Fruit fly (Drosophila melanogaster) whole organism, embryonic: ENCODE results near the gene pug.

ENCODE experiments used
- Abd-B ChIP-seq: fragments of 200-800 bp; sonication (Bioruptor generic); optimal IDR thresholded peaks from 2 replicates; lab custom pipeline; 2018; ENCODE audit warnings: missing biosample characterization, mild to moderate bottlenecking, missing genetic modification characterization, moderate library complexity
- BEAF-32 ChIP-seq: fragments of 200-800 bp; sonication (Bioruptor generic); optimal IDR thresholded peaks from 3 replicates; lab custom pipeline; 2017; ENCODE audit warnings: missing biosample characterization, missing genetic modification characterization, mild to moderate bottlenecking, moderate library complexity, missing genetic modification reagents
- Bdp1 ChIP-seq: fragments of 200-800 bp; sonication (Bioruptor generic); optimal IDR thresholded peaks from 3 replicates; lab custom pipeline; 2016; ENCODE audit warnings: missing biosample characterization, missing genetic modification characterization
- CG10462 ChIP-seq: fragments of 200-800 bp; sonication (Bioruptor generic); optimal IDR thresholded peaks from 2 replicates; lab custom pipeline; 2016; ENCODE audit warnings: missing biosample characterization, missing genetic modification characterization
- CG12769 ChIP-seq: fragments of 200-800 bp; sonication (Bioruptor generic); optimal IDR thresholded peaks from 2 replicates; lab custom pipeline; 2019; ENCODE audit warnings: missing biosample characterization, mild to moderate bottlenecking, missing genetic modification characterization, moderate library complexity
- CG15601 ChIP-seq: fragments of 200-800 bp; sonication (Bioruptor generic); optimal IDR thresholded peaks from 3 replicates; lab custom pipeline; 2019; ENCODE audit warnings: missing biosample characterization, mild to moderate bottlenecking, missing genetic modification characterization, moderate library complexity
- CG17829 ChIP-seq: fragments of 200-800 bp; optimal IDR thresholded peaks from 2 replicates; lab custom pipeline; 2019; ENCODE audit warnings: missing biosample characterization, mild to moderate bottlenecking, missing genetic modification characterization, moderate library complexity
- CG18619 ChIP-seq: fragments of 200-800 bp; sonication (Bioruptor generic); optimal IDR thresholded peaks from 3 replicates; lab custom pipeline; 2017; ENCODE audit warnings: missing biosample characterization, mild to moderate bottlenecking, missing genetic modification characterization
- CG2129 ChIP-seq: fragments of 200-800 bp; sonication (Bioruptor generic); IDR thresholded peaks from 2 replicates; pipeline ENCODE4 v1.3.6; 2022; ENCODE audit warnings: missing biosample characterization, missing genetic modification characterization; ENCODE audit not compliant: partially characterized antibody
- CG2678 ChIP-seq: fragments of 200-800 bp; sonication (Bioruptor generic); optimal IDR thresholded peaks from 3 replicates; lab custom pipeline; 2019; ENCODE audit warnings: missing biosample characterization, mild to moderate bottlenecking, missing genetic modification characterization, moderate library complexity
- CG32767 ChIP-seq: fragments of 200-800 bp; sonication (Bioruptor generic); IDR thresholded peaks from 2 replicates; pipeline ENCODE4 v1.3.6; 2022; ENCODE audit warnings: missing biosample characterization, missing genetic modification characterization
- CG42726 ChIP-seq: fragments of 200-800 bp; sonication (Bioruptor generic); IDR thresholded peaks from 2 replicates; pipeline ENCODE4 v1.3.6; 2022; ENCODE audit warnings: missing biosample characterization, missing genetic modification characterization; ENCODE audit not compliant: partially characterized antibody
- CG4404 ChIP-seq: fragments of 200-800 bp; sonication (Bioruptor generic); IDR thresholded peaks from 2 replicates; pipeline ENCODE4 v1.3.6; 2022; ENCODE audit warnings: missing biosample characterization, missing genetic modification characterization
- CG9797 ChIP-seq: fragments of 200-800 bp; sonication (Bioruptor generic); optimal IDR thresholded peaks from 3 replicates; lab custom pipeline; 2018; ENCODE audit warnings: missing biosample characterization, mild to moderate bottlenecking, missing genetic modification characterization
- CG9876 ChIP-seq: fragments of 200-800 bp; sonication (Bioruptor generic); optimal IDR thresholded peaks from 2 replicates; lab custom pipeline; 2016; ENCODE audit warnings: missing biosample characterization, missing genetic modification characterization
- D ChIP-seq, 2 experiments: fragments of 200-800 bp in 1 of 2; fragments of >200 bp in 1 of 2; sonication (Bioruptor generic) in 1 of 2; optimal IDR thresholded peaks; 2 replicates in 1 of 2; 3 replicates in 1 of 2; lab custom pipeline; 2017; ENCODE audit warnings: mild to moderate bottlenecking in 1 of 2, missing biosample characterization in 1 of 2, missing genetic modification characterization in 1 of 2, missing genetic modification reagents in 1 of 2
- Doc2 ChIP-seq: fragments of 200-800 bp; sonication (Bioruptor generic); IDR thresholded peaks from 2 replicates; pipeline ENCODE4 v1.3.6; 2022; ENCODE audit warnings: missing biosample characterization, missing genetic modification characterization
- Dp ChIP-seq: fragments of 200-800 bp; sonication (Bioruptor generic); optimal IDR thresholded peaks from 2 replicates; lab custom pipeline; 2018; ENCODE audit warnings: missing biosample characterization, mild to moderate bottlenecking, missing genetic modification characterization, moderate library complexity
- Dref ChIP-seq: fragments of 200-800 bp; sonication (Bioruptor generic); IDR thresholded peaks from 2 replicates; pipeline ENCODE4 v1.3.6; 2022; ENCODE audit warnings: missing biosample characterization, missing genetic modification characterization
- E2f2 ChIP-seq: fragments of 200-800 bp; sonication (Bioruptor generic); IDR thresholded peaks from 2 replicates; pipeline ENCODE4 v1.3.6; 2022; ENCODE audit warnings: missing biosample characterization, missing genetic modification characterization
- HmgD ChIP-seq: fragments of 200-800 bp; sonication (Bioruptor generic); optimal IDR thresholded peaks from 3 replicates; lab custom pipeline; 2016; ENCODE audit warnings: missing biosample characterization, missing genetic modification characterization
- Hr78 ChIP-seq, 2 experiments: fragments of 200-800 bp in 1 of 2; fragments of >200 bp in 1 of 2; sonication (Bioruptor generic) in 1 of 2; optimal IDR thresholded peaks; 2 replicates each; lab custom pipeline; 2017 to 2019; ENCODE audit warnings: missing biosample characterization in 2 of 2, missing genetic modification characterization in 2 of 2, mild to moderate bottlenecking in 1 of 2, moderate library complexity in 1 of 2
- MBD-R2 ChIP-seq: fragments of 200-800 bp; sonication (Bioruptor generic); IDR thresholded peaks from 2 replicates; pipeline ENCODE4 v1.3.6; 2022; ENCODE audit warnings: missing biosample characterization, missing genetic modification characterization
- NC2α ChIP-seq: fragments of 200-800 bp; sonication (Bioruptor generic); optimal IDR thresholded peaks from 2 replicates; lab custom pipeline; 2016; ENCODE audit warnings: missing biosample characterization, missing genetic modification characterization
- NK7.1 ChIP-seq: fragments of 200-800 bp; sonication (Bioruptor generic); optimal IDR thresholded peaks from 3 replicates; lab custom pipeline; 2016; ENCODE audit warnings: missing biosample characterization, missing genetic modification characterization
- Oaz ChIP-seq: fragments of 200-800 bp; sonication (Bioruptor generic); IDR thresholded peaks from 2 replicates; pipeline ENCODE4 v1.3.6; 2022; ENCODE audit warnings: missing biosample characterization, missing genetic modification characterization
- Oli ChIP-seq: fragments of 200-800 bp; sonication (Bioruptor generic); optimal IDR thresholded peaks from 2 replicates; lab custom pipeline; 2018; ENCODE audit warnings: missing biosample characterization, mild to moderate bottlenecking, missing genetic modification characterization, moderate library complexity
- Ptx1 ChIP-seq: fragments of 200-800 bp; sonication (Bioruptor generic); IDR thresholded peaks from 2 replicates; pipeline ENCODE4 v1.3.6; 2022; ENCODE audit warnings: missing biosample characterization, missing genetic modification characterization
- TFAM ChIP-seq: fragments of 200-800 bp; sonication (Bioruptor generic); optimal IDR thresholded peaks from 2 replicates; lab custom pipeline; 2017; ENCODE audit warnings: missing biosample characterization, missing genetic modification characterization, inconsistent platforms
- Trl ChIP-seq, 3 experiments: fragments of >200 bp in 2 of 3; fragments of 200-800 bp in 1 of 3; sonication (Bioruptor generic) in 1 of 3; optimal IDR thresholded peaks; 2 replicates in 1 of 3; 3 replicates in 2 of 3; lab custom pipeline; 2016 to 2017; ENCODE audit warnings: missing biosample characterization in 1 of 3, missing genetic modification characterization in 1 of 3
- ap ChIP-seq: fragments of 200-800 bp; sonication (Bioruptor generic); IDR thresholded peaks from 2 replicates; pipeline ENCODE4 v1.3.6; 2022; ENCODE audit warnings: missing biosample characterization, missing genetic modification characterization
- bab2 ChIP-seq: fragments of 200-800 bp; sonication (Bioruptor generic); optimal IDR thresholded peaks from 2 replicates; lab custom pipeline; 2016; ENCODE audit warnings: missing biosample characterization, missing genetic modification characterization
- bigmax ChIP-seq: fragments of 200-800 bp; sonication (Bioruptor generic); optimal IDR thresholded peaks from 2 replicates; lab custom pipeline; 2018; ENCODE audit warnings: missing biosample characterization, mild to moderate bottlenecking, missing genetic modification characterization
- br ChIP-seq: fragments of >200 bp; optimal IDR thresholded peaks from 2 replicates; lab custom pipeline; 2017
- croc ChIP-seq: fragments of 200-800 bp; sonication (Bioruptor generic); conservative IDR thresholded peaks from 3 replicates; pipeline ENCODE4 v1.3.6; 2022; ENCODE audit warnings: missing biosample characterization, missing genetic modification characterization
- eve ChIP-seq, 2 experiments: fragments of >200 bp; optimal IDR thresholded peaks; 2 replicates each; lab custom pipeline; 2017; ENCODE audit warnings: missing biosample characterization in 2 of 2, missing genetic modification characterization in 2 of 2
- eyg ChIP-seq: fragments of 200-800 bp; sonication (Bioruptor generic); optimal IDR thresholded peaks from 3 replicates; lab custom pipeline; 2016; ENCODE audit warnings: missing biosample characterization, missing genetic modification characterization
- grn ChIP-seq: fragments of 200-800 bp; sonication (Bioruptor generic); optimal IDR thresholded peaks from 3 replicates; lab custom pipeline; 2017; ENCODE audit warnings: missing biosample characterization, missing genetic modification characterization
- jigr1 ChIP-seq: fragments of 200-800 bp; sonication (Bioruptor generic); IDR thresholded peaks from 3 replicates; pipeline ENCODE4 v1.3.6; 2022; ENCODE audit warnings: missing biosample characterization, missing genetic modification characterization
- lab ChIP-seq: fragments of 200-800 bp; sonication (Bioruptor generic); optimal IDR thresholded peaks from 3 replicates; lab custom pipeline; 2017; ENCODE audit warnings: missing biosample characterization, missing genetic modification characterization, mild to moderate bottlenecking, moderate library complexity, missing genetic modification reagents
- lola ChIP-seq, 3 experiments: fragments of >200 bp in 2 of 3; fragments of 200-800 bp in 1 of 3; sonication (Bioruptor generic) in 1 of 3; optimal IDR thresholded peaks; 2 replicates each; lab custom pipeline; 2017 to 2019; ENCODE audit warnings: missing biosample characterization in 3 of 3, missing genetic modification characterization in 3 of 3, mild to moderate bottlenecking in 1 of 3, moderate library complexity in 1 of 3
- p53 ChIP-seq: fragments of 200-800 bp; sonication (Bioruptor generic); optimal IDR thresholded peaks from 2 replicates; lab custom pipeline; 2016; ENCODE audit warnings: missing biosample characterization, missing genetic modification characterization
- sqz ChIP-seq: fragments of 200-800 bp; sonication (Bioruptor generic); optimal IDR thresholded peaks from 3 replicates; lab custom pipeline; 2018; ENCODE audit warnings: missing biosample characterization, mild to moderate bottlenecking, missing genetic modification characterization
- tio ChIP-seq: fragments of 200-800 bp; sonication (Bioruptor generic); optimal IDR thresholded peaks from 2 replicates; lab custom pipeline; 2017; ENCODE audit warnings: missing biosample characterization, missing genetic modification characterization, inconsistent platforms
- unc-4 ChIP-seq: fragments of 200-800 bp; sonication (Bioruptor generic); IDR thresholded peaks from 2 replicates; pipeline ENCODE4 v1.3.6; 2022; ENCODE audit warnings: missing biosample characterization, missing genetic modification characterization; ENCODE audit not compliant: partially characterized antibody
- wdn ChIP-seq: fragments of 200-800 bp; sonication (Bioruptor generic); IDR thresholded peaks from 2 replicates; pipeline ENCODE4 v1.3.6; 2022; ENCODE audit warnings: missing biosample characterization, missing genetic modification characterization
- zf30C ChIP-seq: fragments of 200-800 bp; sonication (Bioruptor generic); optimal IDR thresholded peaks from 3 replicates; lab custom pipeline; 2018; ENCODE audit warnings: missing biosample characterization, mild to moderate bottlenecking, missing genetic modification characterization

pug gene

DNA sequence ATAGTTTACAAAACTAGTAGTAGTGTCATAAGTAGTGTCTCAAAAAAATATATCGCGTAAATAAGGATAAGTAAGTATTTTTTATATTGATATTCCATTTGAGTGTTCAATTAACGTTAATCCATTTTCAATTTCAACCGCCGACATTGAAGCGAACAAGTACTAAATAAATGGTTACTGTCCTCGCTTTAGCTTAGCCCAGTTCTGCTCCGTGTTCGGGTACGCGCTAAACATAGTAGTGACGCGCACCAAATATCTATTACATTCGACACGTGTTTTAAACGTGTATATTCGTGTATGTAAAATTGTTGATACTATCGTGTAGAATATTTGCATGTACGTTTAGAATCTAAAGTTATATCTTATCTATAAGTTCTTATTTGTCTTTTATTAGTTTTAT lies 21.2 kb upstream of the pug start (continued):
- no peak for TF ChIP-seq Oli
- no peak for TF ChIP-seq ap (GFP tag; lab: Robert Waterston, UW)
- TF ChIP-seq CG2129 (GFP tag; lab: Robert Waterston, UW), result peak; percentile 46; the same call in 1 of the 2 replicates
- peak; percentile 65 for TF ChIP-seq lab (GFP tag; lab: Kevin White, UChicago)
- TF ChIP-seq Trl (optimal IDR thresholded peaks at IDR 0.05; lab: Kevin White, UChicago), result no peak
- TF ChIP-seq Trl (GFP tag; optimal IDR thresholded peaks at IDR 0.05; lab: Kevin White, UChicago), result peak; percentile 66
- TF ChIP-seq TFAM (GFP tag; lab: Kevin White, UChicago), result no peak
- TF ChIP-seq, all 482 proteins: peak for 175

dm6 chr3R:10677245-10677902 lies 19.0 kb upstream of the pug start, which contains the start of gene CG6465:
Gene CG6465, minus strand, starts transcription at chr3R:10677251.
- TF ChIP-seq CG10462 (no peak), eve (GFP tag; optimal IDR thresholded peaks at IDR 0.05; lab: Kevin White, UChicago) (peak in 1 of 2 experiments; percentile 79), CG2678 (peak; percentile 47), lola (GFP tag; optimal IDR thresholded peaks at IDR 0.05; lab: Kevin White, UChicago) (no peak), CG42726 (GFP tag; lab: Robert Waterston, UW) (peak; percentile 71), wdn (no peak), zf30C (GFP tag; lab: Kevin White, UChicago) (no peak), HmgD (GFP tag; lab: Kevin White, UChicago) (peak; percentile 78), CG9797 (GFP tag; lab: Kevin White, UChicago) (no peak), Oaz (no peak), grn (GFP tag; lab: Kevin White, UChicago) (peak; percentile 98), CG15601 (tag; lab: Kevin White, UChicago) (peak; percentile 70), CG17829 (tag; lab: Kevin White, UChicago) (peak; percentile 23), bigmax (GFP tag; lab: Kevin White, UChicago) (no peak), sqz (GFP tag; lab: Kevin White, UChicago) (peak; percentile 18), Ptx1 (GFP tag; lab: Robert Waterston, UW) (peak; percentile 54), Abd-B (GFP tag; lab: Kevin White, UChicago) (peak; percentile 57), NK7.1 (no peak), BEAF-32 (GFP tag; lab: Kevin White, UChicago) (peak; percentile 19), Hr78 (GFP tag; optimal IDR thresholded peaks at IDR 0.05; lab: Kevin White, UChicago) (peak in 1 of 2 experiments; percentile 51), Bdp1 (GFP tag; lab: Kevin White, UChicago) (no peak), CG18619 (GFP tag; lab: Kevin White, UChicago) (no peak), jigr1 (GFP tag; lab: Robert Waterston, UW) (no peak), Dp (GFP tag; lab: Kevin White, UChicago) (peak; percentile 48), Dref (no peak), Doc2 (GFP tag; lab: Robert Waterston, UW) (no peak), D (optimal IDR thresholded peaks at IDR 0.05; lab: Kevin White, UChicago) (no peak), D (GFP tag; optimal IDR thresholded peaks at IDR 0.05; lab: Kevin White, UChicago) (no peak), CG12769 (peak; percentile 18), CG32767 (GFP tag; lab: Robert Waterston, UW) (no peak), bab2 (GFP tag; lab: Kevin White, UChicago) (peak; percentile 5), br (lab: Kevin White, UChicago) (no peak), eyg (no peak), MBD-R2 (0 out of 2 replicates have a peak, but pooled peaks have one; percentile 19), p53 (GFP tag; lab: Kevin White, UChicago) (no peak), croc (GFP tag; lab: Robert Waterston, UW) (no peak), CG4404 (GFP tag; lab: Robert Waterston, UW) (no peak), tio (no peak), E2f2 (GFP tag; lab: Robert Waterston, UW) (peak; percentile 47; the same call in 1 of the 2 replicates), CG9876 (GFP tag; lab: Kevin White, UChicago) (no peak), NC2α (GFP tag; lab: Kevin White, UChicago) (no peak), unc-4 (0 out of 2 replicates have a peak, but pooled peaks have one; percentile 20)
